Fruit fly (Drosophila melanogaster): ENCODE measurements around the gene CG18418.

The CG18418 gene

DNA sequence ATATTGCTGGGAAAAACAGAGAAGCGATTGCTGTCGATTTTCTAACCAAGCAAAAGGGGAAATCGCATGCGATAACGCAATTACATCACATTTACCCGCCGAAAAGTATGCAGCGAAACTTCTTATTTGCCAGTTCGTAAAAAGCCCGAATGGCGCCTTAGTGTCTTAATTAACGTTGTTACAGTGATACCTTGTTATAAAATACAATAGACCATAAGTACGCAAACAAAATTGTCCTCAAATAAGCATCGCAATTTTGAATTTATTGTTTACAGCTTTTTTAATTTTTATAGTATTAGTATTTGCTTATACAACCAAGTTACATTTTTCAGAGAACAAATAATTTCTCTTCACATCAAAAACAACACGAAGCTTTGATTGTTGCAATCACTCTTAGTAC is 828 bp upstream of the CG18418 start:
- TF ChIP-seq jim (GFP tag; optimal IDR thresholded peaks at IDR 0.05) (no peak), psq (GFP tag; optimal IDR thresholded peaks at IDR 0.05) (no peak), Mio (GFP tag; optimal IDR thresholded peaks at IDR 0.05) (no peak), sv (GFP tag; optimal IDR thresholded peaks at IDR 0.05) (no peak), Abd-B (GFP tag; optimal IDR thresholded peaks at IDR 0.05) (no peak), foxo (GFP tag; optimal IDR thresholded peaks at IDR 0.05) (peak in 1 of 2 experiments; percentile 20), rgr (GFP tag; optimal IDR thresholded peaks at IDR 0.05) (peak; percentile 23), CrebA (GFP tag; optimal IDR thresholded peaks at IDR 0.05; ENCODE audit: borderline replicate concordance) (no peak), N (GFP tag; optimal IDR thresholded peaks at IDR 0.05) (no peak), Dif (GFP tag; optimal IDR thresholded peaks at IDR 0.05; ENCODE audit: partially characterized antibody) (no peak), GATAd (GFP tag; optimal IDR thresholded peaks at IDR 0.05) (no peak), Dfd (GFP tag; optimal IDR thresholded peaks at IDR 0.05) (no peak), dmrt93B (GFP tag; optimal IDR thresholded peaks at IDR 0.05) (no peak), fru (GFP tag; optimal IDR thresholded peaks at IDR 0.05) (no peak), brk (GFP tag; optimal IDR thresholded peaks at IDR 0.05) (no peak), Hnf4 (GFP tag; optimal IDR thresholded peaks at IDR 0.05) (peak; percentile 14), tai (GFP tag; optimal IDR thresholded peaks at IDR 0.05) (peak; percentile 50), Vsx2 (GFP tag; optimal IDR thresholded peaks at IDR 0.05; ENCODE audit: partially characterized antibody) (no peak), h (GFP tag; optimal IDR thresholded peaks at IDR 0.05) (peak; percentile 15), lola (GFP tag; optimal IDR thresholded peaks at IDR 0.05) (no peak), Myc (optimal IDR thresholded peaks at IDR 0.05) (peak; percentile 35), br (GFP tag; optimal IDR thresholded peaks at IDR 0.05) (peak; percentile 4), Rel (GFP tag; optimal IDR thresholded peaks at IDR 0.05) (no peak), Rel (tag; optimal IDR thresholded peaks at IDR 0.05) (no peak), CG9705 (GFP tag; optimal IDR thresholded peaks at IDR 0.05) (no peak), OdsH (GFP tag; optimal IDR thresholded peaks at IDR 0.05) (peak; percentile 3), woc (GFP tag; optimal IDR thresholded peaks at IDR 0.05) (peak; percentile 4), ey (GFP tag; optimal IDR thresholded peaks at IDR 0.05) (peak; percentile 18), HLH106 (tag; optimal IDR thresholded peaks at IDR 0.05) (peak; percentile 27)

DNA sequence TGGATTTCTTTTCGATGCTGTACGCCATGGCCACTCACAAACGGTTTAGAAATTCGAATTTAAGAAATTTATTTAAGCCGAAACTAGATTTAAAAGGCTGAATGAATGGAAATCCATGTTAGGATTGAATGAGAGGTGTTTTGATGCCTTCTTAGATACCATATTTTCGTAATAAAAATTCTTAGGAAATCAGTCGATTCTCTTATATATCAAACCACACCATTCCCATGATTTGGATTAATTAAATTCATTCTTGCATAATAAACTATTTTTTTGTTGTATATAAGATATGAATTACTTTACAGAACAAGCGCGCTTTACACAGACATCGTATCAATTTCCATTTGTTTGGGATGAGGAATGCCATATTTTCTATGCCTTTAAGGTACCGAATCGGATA is 1.2 kb downstream of the CG18418 start, which contains the start of gene CG7514:
CG7514 (minus strand) TSS at position 101 of the 400 bp plus-strand sequence.
- TF ChIP-seq CG9705 (GFP tag; optimal IDR thresholded peaks at IDR 0.05), result no peak
- no peak for TF ChIP-seq CrebA (GFP tag; optimal IDR thresholded peaks at IDR 0.05; ENCODE audit: borderline replicate concordance)
- no peak for TF ChIP-seq lola (GFP tag; optimal IDR thresholded peaks at IDR 0.05)
- no peak for TF ChIP-seq Hnf4 (GFP tag; optimal IDR thresholded peaks at IDR 0.05)
- TF ChIP-seq Jra (GFP tag; optimal IDR thresholded peaks at IDR 0.05), result no peak
- no peak for TF ChIP-seq dsf (GFP tag; optimal IDR thresholded peaks at IDR 0.05; ENCODE audit: borderline replicate concordance)
- no peak for TF ChIP-seq Vsx2 (GFP tag; optimal IDR thresholded peaks at IDR 0.05; ENCODE audit: partially characterized antibody)
- no peak for TF ChIP-seq Mio (GFP tag; optimal IDR thresholded peaks at IDR 0.05)
- TF ChIP-seq br (GFP tag; optimal IDR thresholded peaks at IDR 0.05), result no peak
- no peak for TF ChIP-seq psq (GFP tag; optimal IDR thresholded peaks at IDR 0.05)

DNA sequence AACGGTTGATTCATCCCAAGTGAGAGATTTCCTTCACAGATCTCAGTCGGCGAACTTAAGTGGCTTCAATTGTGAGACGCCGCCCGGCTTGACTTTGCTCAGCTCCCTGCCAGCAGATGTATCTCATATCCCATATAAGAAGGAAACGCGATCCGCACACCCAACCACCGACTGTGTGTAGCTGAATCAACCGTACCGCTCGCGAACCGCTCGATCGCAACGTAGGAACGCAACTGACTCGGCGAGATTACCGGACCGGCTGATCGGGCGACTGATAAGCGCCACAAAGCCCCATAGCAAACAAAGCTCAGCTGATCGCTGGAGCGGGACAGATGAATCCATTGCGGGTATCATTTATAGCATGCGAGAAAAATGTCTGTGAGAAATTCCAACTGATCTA is 2.7 kb downstream of the CG18418 start, which contains the start of gene axo:
axo (minus strand) TSS at position 185 of the 400 bp plus-strand sequence.
- TF ChIP-seq Sp1 (GFP tag; optimal IDR thresholded peaks at IDR 0.05), result no peak
- TF ChIP-seq Hr78 (GFP tag; optimal IDR thresholded peaks at IDR 0.05), result no peak
- TF ChIP-seq Dif (GFP tag; optimal IDR thresholded peaks at IDR 0.05; ENCODE audit: partially characterized antibody), result no peak
- no peak for TF ChIP-seq GATAd (GFP tag; optimal IDR thresholded peaks at IDR 0.05)
- TF ChIP-seq Rel (GFP tag; optimal IDR thresholded peaks at IDR 0.05), result no peak
- TF ChIP-seq Rel (tag; optimal IDR thresholded peaks at IDR 0.05), result peak; percentile 11
- no peak for TF ChIP-seq foxo (GFP tag; optimal IDR thresholded peaks at IDR 0.05)
- no peak for TF ChIP-seq dsf (GFP tag; optimal IDR thresholded peaks at IDR 0.05; ENCODE audit: borderline replicate concordance)
- TF ChIP-seq CG9705 (GFP tag; optimal IDR thresholded peaks at IDR 0.05), result no peak

DNA sequence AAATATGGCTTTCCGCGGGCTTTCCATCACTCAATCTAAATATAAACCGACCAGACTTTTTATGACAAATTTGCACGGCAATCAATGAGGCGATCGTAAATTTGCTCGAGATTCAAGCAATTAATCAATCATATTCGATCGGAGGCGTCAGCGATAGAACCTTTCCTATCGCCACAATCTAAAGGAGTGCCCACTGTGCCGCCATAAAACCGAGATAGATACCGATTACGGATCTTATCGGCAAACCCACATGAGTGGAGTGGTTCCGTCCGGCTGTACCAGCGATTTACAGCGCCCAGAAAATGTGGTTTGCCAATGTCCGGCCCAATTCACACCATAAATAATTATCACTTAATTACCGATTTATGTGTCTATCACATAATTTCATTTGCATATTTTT is 3.3 kb downstream of the CG18418 start:
- TF ChIP-seq OdsH (GFP tag; optimal IDR thresholded peaks at IDR 0.05), result no peak
- no peak for TF ChIP-seq Mio (GFP tag; optimal IDR thresholded peaks at IDR 0.05)

DNA sequence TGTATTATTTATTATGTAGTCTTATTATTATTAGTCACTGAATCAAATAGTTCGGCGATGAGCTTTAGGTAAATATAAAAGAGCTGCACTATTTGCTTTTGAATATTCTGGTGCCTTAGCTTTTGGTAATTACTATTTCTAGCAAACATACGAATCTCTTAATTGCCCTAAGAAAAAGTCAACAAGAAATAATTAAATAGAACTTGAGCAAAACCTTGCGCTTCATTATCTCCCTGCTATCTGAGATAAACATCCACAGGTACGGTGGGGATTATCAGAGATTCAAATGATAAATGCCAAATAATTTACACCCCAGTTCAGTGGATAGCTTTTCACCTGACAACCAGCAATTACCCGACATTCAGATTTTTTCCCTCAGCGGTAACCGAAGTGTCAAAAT is 3.8 kb downstream of the CG18418 start:
- TF ChIP-seq fru (GFP tag; optimal IDR thresholded peaks at IDR 0.05) (no peak), CG32264 (GFP tag; optimal IDR thresholded peaks at IDR 0.05) (no peak), Sp1 (GFP tag; optimal IDR thresholded peaks at IDR 0.05) (no peak), psq (GFP tag; optimal IDR thresholded peaks at IDR 0.05) (no peak), Hnf4 (GFP tag; optimal IDR thresholded peaks at IDR 0.05) (no peak), jim (GFP tag; optimal IDR thresholded peaks at IDR 0.05) (no peak), h (GFP tag; optimal IDR thresholded peaks at IDR 0.05) (no peak), dmrt93B (GFP tag; optimal IDR thresholded peaks at IDR 0.05) (no peak), CrebA (GFP tag; optimal IDR thresholded peaks at IDR 0.05; ENCODE audit: borderline replicate concordance) (no peak), Mio (GFP tag; optimal IDR thresholded peaks at IDR 0.05) (no peak), CG9705 (GFP tag; optimal IDR thresholded peaks at IDR 0.05) (no peak), Hr78 (GFP tag; optimal IDR thresholded peaks at IDR 0.05) (no peak)

Data from whole organism, wandering third instar larva.